Fruit fly (Drosophila melanogaster): ENCODE data around the gene CD98hc.

The CD98hc gene

DNA sequence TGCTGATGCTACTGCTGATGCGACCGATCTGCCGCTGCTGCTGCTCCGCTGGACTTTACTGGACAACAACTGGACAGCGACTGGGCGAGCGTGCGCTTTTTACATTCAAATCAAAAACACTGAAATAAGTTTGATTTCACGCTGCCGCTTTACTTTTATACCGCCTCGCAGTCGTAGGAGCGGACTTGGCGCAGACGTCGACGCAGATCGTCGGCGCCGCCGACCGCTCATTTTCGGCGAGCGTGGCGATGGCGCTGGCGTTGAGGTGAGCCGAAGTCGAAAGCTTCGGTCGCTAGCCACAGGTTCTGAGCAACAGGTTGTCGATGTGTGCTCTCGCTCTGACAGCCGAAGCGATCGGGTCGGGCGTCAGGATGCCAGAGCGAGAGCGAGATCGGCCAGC is 17.5 kb upstream of the CD98hc start, which contains the start of gene Elovl7 (continued):
- no peak for TF ChIP-seq CG3838 (GFP tag; optimal IDR thresholded peaks at IDR 0.05)
- no peak for TF ChIP-seq CG6813 (GFP tag; optimal IDR thresholded peaks at IDR 0.05)
- no peak for TF ChIP-seq CG10431 (GFP tag; optimal IDR thresholded peaks at IDR 0.05)
- TF ChIP-seq Rfx (GFP tag; IDR thresholded peaks at IDR 0.05) = no peak
- peak; percentile 18 for TF ChIP-seq lab (GFP tag; optimal IDR thresholded peaks at IDR 0.05)
- TF ChIP-seq nmo (GFP tag; optimal IDR thresholded peaks at IDR 0.05) = no peak
- TF ChIP-seq Myb (GFP tag; optimal IDR thresholded peaks at IDR 0.05) = no peak
- TF ChIP-seq CG4424 (GFP tag; optimal IDR thresholded peaks at IDR 0.05) = no peak
- TF ChIP-seq vvl (GFP tag; IDR thresholded peaks at IDR 0.05) = peak; percentile 18; the same call in 1 of the 2 replicates
- TF ChIP-seq gro (GFP tag; optimal IDR thresholded peaks at IDR 0.05) = no peak
- TF ChIP-seq maf-S (GFP tag; optimal IDR thresholded peaks at IDR 0.05) = no peak
- TF ChIP-seq crp (GFP tag; optimal IDR thresholded peaks at IDR 0.05) = no peak
- TF ChIP-seq CG3163 (GFP tag; optimal IDR thresholded peaks at IDR 0.05) = no peak
- TF ChIP-seq zfh1 (GFP tag; IDR thresholded peaks at IDR 0.05) = no peak
- 0 out of 3 replicates have a peak, but pooled peaks have one; percentile 23 for TF ChIP-seq CG34224 (GFP tag; IDR thresholded peaks at IDR 0.05; ENCODE audit: partially characterized antibody)
- TF ChIP-seq mam (GFP tag; optimal IDR thresholded peaks at IDR 0.05) = no peak
- no peak for TF ChIP-seq sens (GFP tag)
- TF ChIP-seq exex (tag; optimal IDR thresholded peaks at IDR 0.05) = no peak
- no peak for TF ChIP-seq dmrt11E (tag; optimal IDR thresholded peaks at IDR 0.05)
- 0 out of 4 replicates have a peak, but pooled peaks have one; percentile 15 for TF ChIP-seq Dll (GFP tag; IDR thresholded peaks at IDR 0.05; ENCODE audit: partially characterized antibody)
- TF ChIP-seq CG9932 (GFP tag; IDR thresholded peaks at IDR 0.05) = no peak
- TF ChIP-seq az2 (GFP tag; optimal IDR thresholded peaks at IDR 0.05) = no peak
- TF ChIP-seq CG18476 (GFP tag; optimal IDR thresholded peaks at IDR 0.05) = no peak
- no peak for TF ChIP-seq CG2116 (GFP tag; optimal IDR thresholded peaks at IDR 0.05)
- TF ChIP-seq CG13624 (GFP tag; optimal IDR thresholded peaks at IDR 0.05) = peak; percentile 1
- TF ChIP-seq dimm (GFP tag; IDR thresholded peaks at IDR 0.05) = no peak
- TF ChIP-seq chinmo (GFP tag; IDR thresholded peaks at IDR 0.05; ENCODE audit: partially characterized antibody) = 0 out of 4 replicates have a peak, but pooled peaks have one; percentile 44
- no peak for TF ChIP-seq jing (GFP tag; optimal IDR thresholded peaks at IDR 0.05)
- TF ChIP-seq CG8359 (GFP tag; optimal IDR thresholded peaks at IDR 0.05; ENCODE audit: borderline replicate concordance) = peak; percentile 74
- TF ChIP-seq sr (GFP tag; IDR thresholded peaks at IDR 0.05) = 0 out of 3 replicates have a peak, but pooled peaks have one; percentile 6
- TF ChIP-seq Hey (tag; optimal IDR thresholded peaks at IDR 0.05) = no peak
- peak; percentile 93 for TF ChIP-seq Adf1 (GFP tag; IDR thresholded peaks at IDR 0.05)
- no peak for TF ChIP-seq CG17186 (GFP tag; optimal IDR thresholded peaks at IDR 0.05)
- peak; percentile 83 for TF ChIP-seq Med (GFP tag)
- TF ChIP-seq CG10543 (GFP tag; optimal IDR thresholded peaks at IDR 0.05) = peak; percentile 27
- TF ChIP-seq pnt (GFP tag; optimal IDR thresholded peaks at IDR 0.05) = no peak
- peak in 1 of 2 experiments; percentile 24 for TF ChIP-seq Trl (optimal IDR thresholded peaks at IDR 0.05)
- TF ChIP-seq Trl (GFP tag; optimal IDR thresholded peaks at IDR 0.05) = no peak
- TF ChIP-seq CG12071 (GFP tag; optimal IDR thresholded peaks at IDR 0.05) = no peak
- peak; percentile 37; the same call in 1 of the 2 replicates for TF ChIP-seq CG13287 (GFP tag; IDR thresholded peaks at IDR 0.05; ENCODE audit: partially characterized antibody)
- TF ChIP-seq dpn (GFP tag; optimal IDR thresholded peaks at IDR 0.05) = no peak
- TF ChIP-seq Ptx1 (GFP tag; IDR thresholded peaks at IDR 0.05) = no peak
- TF ChIP-seq sim (GFP tag; IDR thresholded peaks at IDR 0.05) = no peak
- TF ChIP-seq BEAF-32 (GFP tag; optimal IDR thresholded peaks at IDR 0.05) = no peak
- TF ChIP-seq crc (GFP tag; optimal IDR thresholded peaks at IDR 0.05) = no peak
